Worm (Caenorhabditis elegans): ENCODE data around the gene twk-6.

ce11 chrIII:4754001-4754561, 11.4 kb downstream of the twk-6 start, which contains the start of the genes rps-0 and rbg-3:
- TF ChIP-seq lir-3 (tag; optimal IDR thresholded peaks at IDR 0.05) (no peak), madf-9 (GFP tag; conservative IDR thresholded peaks at IDR 0.05) (no peak), aha-1 (tag) (peak; percentile 99)
